Fruit fly (Drosophila melanogaster) whole organism, embryonic: Measurements from ENCODE around the gene vir-1.

Source experiments
- Antp ChIP-seq: fragments of 200-800 bp; sonication (Bioruptor generic); optimal IDR thresholded peaks from 3 replicates; lab custom pipeline; 2016; ENCODE audit warnings: missing biosample characterization, missing genetic modification characterization
- Atf6 ChIP-seq: fragments of 200-800 bp; sonication (Bioruptor generic); IDR thresholded peaks from 2 replicates; pipeline ENCODE4 v1.3.6; 2022; ENCODE audit warnings: missing biosample characterization, missing genetic modification characterization
- CG10267 ChIP-seq: fragments of 200-800 bp; sonication (Bioruptor generic); optimal IDR thresholded peaks from 2 replicates; lab custom pipeline; 2018; ENCODE audit warnings: missing biosample characterization, mild to moderate bottlenecking, missing genetic modification characterization, moderate library complexity
- CG10366 ChIP-seq: fragments of 200-800 bp; sonication (Bioruptor generic); IDR thresholded peaks from 2 replicates; pipeline ENCODE4 v1.3.6; 2022; ENCODE audit warnings: missing biosample characterization, missing genetic modification characterization
- CG10959 ChIP-seq: fragments of 200-800 bp; sonication (Bioruptor generic); IDR thresholded peaks from 2 replicates; pipeline ENCODE4 v1.3.6; 2022; ENCODE audit warnings: missing biosample characterization, missing genetic modification characterization
- CG11247 ChIP-seq: fragments of 200-800 bp; sonication (Bioruptor generic); IDR thresholded peaks from 2 replicates; pipeline ENCODE4 v1.3.6; 2022; ENCODE audit warnings: missing biosample characterization, missing genetic modification characterization
- CG11696 ChIP-seq: fragments of 200-800 bp; sonication (Bioruptor generic); IDR thresholded peaks from 2 replicates; pipeline ENCODE4 v1.3.6; 2022; ENCODE audit warnings: missing biosample characterization, missing genetic modification characterization
- CG15073 ChIP-seq: fragments of 200-800 bp; sonication (Bioruptor generic); optimal IDR thresholded peaks from 2 replicates; lab custom pipeline; 2016; ENCODE audit warnings: missing biosample characterization, missing genetic modification characterization
- CG1603 ChIP-seq: fragments of 200-800 bp; sonication (Bioruptor generic); optimal IDR thresholded peaks from 2 replicates; lab custom pipeline; 2019; ENCODE audit warnings: missing biosample characterization, mild to moderate bottlenecking, missing genetic modification characterization, moderate library complexity
- CG17361 ChIP-seq: fragments of 200-800 bp; sonication (Bioruptor generic); IDR thresholded peaks from 3 replicates; pipeline ENCODE4 v1.3.6; 2022; ENCODE audit warnings: missing biosample characterization, missing genetic modification characterization
- CG17568 ChIP-seq: fragments of 200-800 bp; sonication (Bioruptor generic); optimal IDR thresholded peaks from 2 replicates; lab custom pipeline; 2018; ENCODE audit warnings: missing biosample characterization, mild to moderate bottlenecking, missing genetic modification characterization, moderate library complexity
- CG18011 ChIP-seq: fragments of 200-800 bp; sonication (Bioruptor generic); optimal IDR thresholded peaks from 2 replicates; lab custom pipeline; 2017; ENCODE audit warnings: missing biosample characterization, missing genetic modification characterization, mild to moderate bottlenecking, moderate library complexity, missing genotype
- CG18619 ChIP-seq: fragments of 200-800 bp; sonication (Bioruptor generic); optimal IDR thresholded peaks from 3 replicates; lab custom pipeline; 2017; ENCODE audit warnings: missing biosample characterization, mild to moderate bottlenecking, missing genetic modification characterization
- CG2202 ChIP-seq: fragments of 200-800 bp; sonication (Bioruptor generic); optimal IDR thresholded peaks from 2 replicates; lab custom pipeline; 2018; ENCODE audit warnings: missing biosample characterization, mild to moderate bottlenecking, missing genetic modification characterization
- CG2712 ChIP-seq: fragments of 200-800 bp; optimal IDR thresholded peaks from 3 replicates; lab custom pipeline; 2019; ENCODE audit warnings: missing biosample characterization, mild to moderate bottlenecking, missing genetic modification characterization, moderate library complexity
- CG31224 ChIP-seq: fragments of 200-800 bp; sonication (Bioruptor generic); IDR thresholded peaks from 2 replicates; pipeline ENCODE4 v1.3.6; 2022; ENCODE audit warnings: missing biosample characterization, missing genetic modification characterization
- CG33557 ChIP-seq: fragments of 200-800 bp; sonication (Bioruptor generic); optimal IDR thresholded peaks from 2 replicates; lab custom pipeline; 2019; ENCODE audit warnings: missing biosample characterization, mild to moderate bottlenecking, missing genetic modification characterization, moderate library complexity
- CG7928 ChIP-seq: fragments of 200-800 bp; sonication (Bioruptor generic); optimal IDR thresholded peaks from 2 replicates; lab custom pipeline; 2017; ENCODE audit warnings: missing biosample characterization, mild to moderate bottlenecking, missing genetic modification characterization
- CG8765 ChIP-seq: fragments of 200-800 bp; sonication (Bioruptor generic); IDR thresholded peaks from 2 replicates; pipeline ENCODE4 v1.3.6; 2022; ENCODE audit warnings: missing biosample characterization, missing genetic modification characterization
- CG9797 ChIP-seq: fragments of 200-800 bp; sonication (Bioruptor generic); optimal IDR thresholded peaks from 3 replicates; lab custom pipeline; 2018; ENCODE audit warnings: missing biosample characterization, mild to moderate bottlenecking, missing genetic modification characterization
- CHES-1-like ChIP-seq: fragments of 200-800 bp; sonication (Bioruptor generic); optimal IDR thresholded peaks from 2 replicates; lab custom pipeline; 2016; ENCODE audit warnings: missing biosample characterization, missing genetic modification characterization
- Dll ChIP-seq: fragments of 200-800 bp; sonication (Bioruptor generic); IDR thresholded peaks from 4 replicates; pipeline ENCODE4 v1.3.6; 2022; ENCODE audit warnings: missing biosample characterization, missing genetic modification characterization; ENCODE audit not compliant: partially characterized antibody
- Gsc ChIP-seq: fragments of 200-800 bp; sonication (Bioruptor generic); IDR thresholded peaks from 2 replicates; pipeline ENCODE4 v1.3.6; 2022; ENCODE audit warnings: missing biosample characterization, missing genetic modification characterization
- HHEX ChIP-seq: fragments of 200-800 bp; sonication (Bioruptor generic); optimal IDR thresholded peaks from 3 replicates; lab custom pipeline; 2017; ENCODE audit warnings: missing biosample characterization, mild to moderate bottlenecking, missing genetic modification characterization, missing genetic modification reagents
- Hmr ChIP-seq: fragments of 200-800 bp; sonication (Bioruptor generic); optimal IDR thresholded peaks from 3 replicates; lab custom pipeline; 2017; ENCODE audit warnings: mild to moderate bottlenecking, missing biosample characterization, missing genetic modification reagents, missing genetic modification characterization
- Lpt ChIP-seq: fragments of >200 bp; optimal IDR thresholded peaks from 2 replicates; lab custom pipeline; 2018; ENCODE audit warnings: missing biosample characterization, missing genetic modification characterization
- Mrtf ChIP-seq: fragments of 200-800 bp; sonication (Bioruptor generic); IDR thresholded peaks from 3 replicates; pipeline ENCODE4 v1.3.6; 2022; ENCODE audit warnings: missing biosample characterization, missing genetic modification characterization
- Myb ChIP-seq: fragments of 200-800 bp; sonication (Bioruptor generic); optimal IDR thresholded peaks from 2 replicates; lab custom pipeline; 2016; ENCODE audit warnings: missing biosample characterization, missing genetic modification characterization
- NFAT ChIP-seq: fragments of 200-800 bp; sonication (Bioruptor generic); IDR thresholded peaks from 2 replicates; pipeline ENCODE4 v1.3.6; 2022; ENCODE audit warnings: missing biosample characterization, missing genetic modification characterization
- NK7.1 ChIP-seq: fragments of 200-800 bp; sonication (Bioruptor generic); optimal IDR thresholded peaks from 3 replicates; lab custom pipeline; 2016; ENCODE audit warnings: missing biosample characterization, missing genetic modification characterization
- Sox102F ChIP-seq: fragments of 200-800 bp; sonication (Bioruptor generic); optimal IDR thresholded peaks from 2 replicates; lab custom pipeline; 2018; ENCODE audit warnings: missing biosample characterization, mild to moderate bottlenecking, missing genetic modification characterization, moderate library complexity
- Spps ChIP-seq: fragments of 200-800 bp; sonication (Bioruptor generic); optimal IDR thresholded peaks from 2 replicates; lab custom pipeline; 2018; ENCODE audit warnings: missing biosample characterization, mild to moderate bottlenecking, missing genetic modification characterization
- Taf1 ChIP-seq: fragments of 200-800 bp; sonication (Bioruptor generic); IDR thresholded peaks from 2 replicates; pipeline ENCODE4 v1.3.6; 2022; ENCODE audit warnings: missing biosample characterization, missing genetic modification characterization
- Xrp1 ChIP-seq: fragments of 200-800 bp; sonication (Bioruptor generic); IDR thresholded peaks from 2 replicates; pipeline ENCODE4 v1.3.6; 2022; ENCODE audit warnings: missing biosample characterization, missing genetic modification characterization
- az2 ChIP-seq: fragments of 200-800 bp; sonication (Bioruptor generic); optimal IDR thresholded peaks from 3 replicates; lab custom pipeline; 2016; ENCODE audit warnings: missing biosample characterization, missing genetic modification characterization
- dan ChIP-seq: fragments of 200-800 bp; sonication (Bioruptor generic); IDR thresholded peaks from 2 replicates; pipeline ENCODE4 v1.3.6; 2022; ENCODE audit warnings: missing biosample characterization, missing genetic modification characterization
- ems ChIP-seq: fragments of 200-800 bp; sonication (Bioruptor generic); optimal IDR thresholded peaks from 3 replicates; lab custom pipeline; 2016; ENCODE audit warnings: missing biosample characterization, missing genetic modification characterization
- ewg ChIP-seq: fragments of 200-800 bp; sonication (Bioruptor generic); optimal IDR thresholded peaks from 3 replicates; lab custom pipeline; 2017; ENCODE audit warnings: mild to moderate bottlenecking, missing biosample characterization, missing genetic modification reagents, missing genetic modification characterization
- exex ChIP-seq: fragments of 200-800 bp; sonication (Bioruptor generic); optimal IDR thresholded peaks from 4 replicates; lab custom pipeline; 2018; ENCODE audit warnings: missing biosample characterization, mild to moderate bottlenecking, missing genetic modification characterization, moderate library complexity
- eyg ChIP-seq: fragments of 200-800 bp; sonication (Bioruptor generic); optimal IDR thresholded peaks from 3 replicates; lab custom pipeline; 2016; ENCODE audit warnings: missing biosample characterization, missing genetic modification characterization
- lilli ChIP-seq: fragments of 200-800 bp; sonication (Bioruptor generic); optimal IDR thresholded peaks from 3 replicates; lab custom pipeline; 2016; ENCODE audit warnings: missing biosample characterization, missing genetic modification characterization
- luna ChIP-seq: fragments of 200-800 bp; sonication (Bioruptor generic); optimal IDR thresholded peaks from 2 replicates; lab custom pipeline; 2016; ENCODE audit warnings: missing biosample characterization, missing genetic modification characterization
- pb ChIP-seq: fragments of 200-800 bp; sonication (Bioruptor generic); optimal IDR thresholded peaks from 3 replicates; lab custom pipeline; 2016; ENCODE audit warnings: missing biosample characterization, missing genetic modification characterization
- prd ChIP-seq, 3 experiments: fragments of >200 bp in 2 of 3; fragments of 200-800 bp in 1 of 3; sonication (Bioruptor generic) in 1 of 3; optimal IDR thresholded peaks in 2 of 3; IDR thresholded peaks in 1 of 3; 2 replicates in 2 of 3; 3 replicates in 1 of 3; pipeline versions ENCODE4 v1.3.6 to Lab custom; 2017 to 2022; ENCODE audit warnings: missing biosample characterization in 1 of 3, missing genetic modification characterization in 1 of 3
- sima ChIP-seq: fragments of 200-800 bp; sonication (Bioruptor generic); optimal IDR thresholded peaks from 2 replicates; lab custom pipeline; 2016; ENCODE audit warnings: missing biosample characterization, missing genetic modification characterization
- stc ChIP-seq: fragments of 200-800 bp; sonication (Bioruptor generic); IDR thresholded peaks from 2 replicates; pipeline ENCODE4 v1.3.6; 2022; ENCODE audit warnings: missing biosample characterization, missing genetic modification characterization
- vnd ChIP-seq: fragments of 200-800 bp; sonication (Bioruptor generic); IDR thresholded peaks from 3 replicates; pipeline ENCODE4 v1.3.6; 2022; ENCODE audit warnings: missing biosample characterization, missing genetic modification characterization; ENCODE audit not compliant: partially characterized antibody
- wdn ChIP-seq: fragments of 200-800 bp; sonication (Bioruptor generic); IDR thresholded peaks from 2 replicates; pipeline ENCODE4 v1.3.6; 2022; ENCODE audit warnings: missing biosample characterization, missing genetic modification characterization
- wor ChIP-seq: fragments of 200-800 bp; sonication (Bioruptor generic); IDR thresholded peaks from 2 replicates; pipeline ENCODE4 v1.3.6; 2022; ENCODE audit warnings: missing biosample characterization, missing genetic modification characterization
- zen2 ChIP-seq: fragments of 200-800 bp; sonication (Bioruptor generic); IDR thresholded peaks from 3 replicates; pipeline ENCODE4 v1.3.6; 2022; ENCODE audit warnings: missing biosample characterization, missing genetic modification characterization; ENCODE audit not compliant: partially characterized antibody
- zf30C ChIP-seq: fragments of 200-800 bp; sonication (Bioruptor generic); optimal IDR thresholded peaks from 3 replicates; lab custom pipeline; 2018; ENCODE audit warnings: missing biosample characterization, mild to moderate bottlenecking, missing genetic modification characterization

The vir-1 gene

dm6 chr2L:12371740-12372139 is 51.5 kb downstream of the vir-1 start (continued):
- TF ChIP-seq Myb (no peak), dan (no peak), CG9797 (GFP tag; lab: Kevin White, UChicago) (peak; percentile 3), pb (no peak), CG17568 (GFP tag; lab: Kevin White, UChicago) (peak; percentile 71), zen2 (no peak), prd (optimal IDR thresholded peaks at IDR 0.05; lab: Kevin White, UChicago) (no peak), prd (GFP tag; IDR thresholded peaks at IDR 0.05; lab: Robert Waterston, UW) (no peak; the same call in 2 of the 3 replicates), zf30C (no peak), wor (GFP tag; lab: Robert Waterston, UW) (no peak), Mrtf (GFP tag; lab: Robert Waterston, UW) (no peak), exex (peak; percentile 20), Antp (peak; percentile 24), vnd (GFP tag; lab: Robert Waterston, UW) (no peak), CG2202 (tag; lab: Kevin White, UChicago) (peak; percentile 80), NFAT (GFP tag; lab: Robert Waterston, UW) (peak; percentile 29; the same call in 1 of the 2 replicates), CG8765 (GFP tag; lab: Robert Waterston, UW) (no peak), CG33557 (GFP tag; lab: Kevin White, UChicago) (peak; percentile 83), CG7928 (no peak), CG18619 (GFP tag; lab: Kevin White, UChicago) (peak; percentile 61), wdn (GFP tag; lab: Robert Waterston, UW) (no peak), CG31224 (GFP tag; lab: Robert Waterston, UW) (no peak), HHEX (GFP tag; lab: Kevin White, UChicago) (peak; percentile 75), eyg (peak; percentile 40), CG15073 (GFP tag; lab: Kevin White, UChicago) (no peak), Atf6 (GFP tag; lab: Robert Waterston, UW) (peak; percentile 51; the same call in 1 of the 2 replicates), Gsc (GFP tag; lab: Robert Waterston, UW) (no peak), CG1603 (tag; lab: Kevin White, UChicago) (peak; percentile 78), CG17361 (peak; percentile 37; the same call in 1 of the 3 replicates), Lpt (no peak), az2 (GFP tag; lab: Kevin White, UChicago) (no peak), ems (GFP tag; lab: Kevin White, UChicago) (no peak), CG18011 (GFP tag; lab: Kevin White, UChicago) (no peak), CG11247 (GFP tag; lab: Robert Waterston, UW) (peak; percentile 35; the same call in 1 of the 2 replicates), Sox102F (GFP tag; lab: Kevin White, UChicago) (peak; percentile 59), lilli (GFP tag; lab: Kevin White, UChicago) (no peak), CG10366 (GFP tag; lab: Robert Waterston, UW) (no peak; the same call in 1 of the 2 replicates), ewg (GFP tag; lab: Kevin White, UChicago) (peak; percentile 56), NK7.1 (GFP tag; lab: Kevin White, UChicago) (peak; percentile 5), stc (GFP tag; lab: Robert Waterston, UW) (peak; percentile 57; the same call in 1 of the 2 replicates), Xrp1 (peak; percentile 80), CHES-1-like (no peak), CG10267 (tag; lab: Kevin White, UChicago) (peak; percentile 33), Hmr (GFP tag; lab: Kevin White, UChicago) (peak; percentile 32), CG11696 (no peak), sima (GFP tag; lab: Kevin White, UChicago) (no peak), luna (GFP tag; lab: Kevin White, UChicago) (no peak), Dll (GFP tag; lab: Robert Waterston, UW) (no peak), Spps (tag; lab: Kevin White, UChicago) (peak; percentile 64), CG10959 (GFP tag; lab: Robert Waterston, UW) (no peak), CG2712 (tag; lab: Kevin White, UChicago) (peak; percentile 59), Taf1 (GFP tag; lab: Robert Waterston, UW) (no peak)
